Worm (Caenorhabditis elegans) whole organism, late embryonic: ENCODE measurements around the gene K08E7.5.

Source experiments
- K02D7.2 ChIP-seq: sonication (generic microtip); optimal IDR thresholded peaks from 2 replicates; lab custom pipeline; 2017; ENCODE audit warnings: mild to moderate bottlenecking, missing genetic modification characterization, missing compliant biosample characterization
- ahr-1 ChIP-seq: sonication (generic microtip); optimal IDR thresholded peaks from 2 replicates; lab custom pipeline; 2016; ENCODE audit warnings: missing genetic modification characterization, missing compliant biosample characterization
- ceh-14 ChIP-seq: sonication (generic microtip); optimal IDR thresholded peaks from 2 replicates; lab custom pipeline; 2016; ENCODE audit warnings: missing genotype, missing genetic modification characterization, missing compliant biosample characterization
- ceh-18 ChIP-seq: sonication (generic microtip); optimal IDR thresholded peaks from 2 replicates; lab custom pipeline; 2016; ENCODE audit warnings: missing genetic modification characterization, missing compliant biosample characterization
- ceh-2 ChIP-seq: sonication (generic microtip); optimal IDR thresholded peaks from 2 replicates; lab custom pipeline; 2016; ENCODE audit warnings: missing genotype, missing genetic modification characterization, missing compliant biosample characterization
- ceh-24 ChIP-seq: sonication (generic microtip); optimal IDR thresholded peaks from 2 replicates; lab custom pipeline; 2016; ENCODE audit warnings: mild to moderate bottlenecking, missing genetic modification characterization, missing compliant biosample characterization
- ceh-31 ChIP-seq: sonication (generic microtip); optimal IDR thresholded peaks from 2 replicates; lab custom pipeline; 2016; ENCODE audit warnings: missing genetic modification characterization, missing compliant biosample characterization
- ceh-34 ChIP-seq: sonication (generic microtip); optimal IDR thresholded peaks from 2 replicates; lab custom pipeline; 2016; ENCODE audit warnings: mild to moderate bottlenecking, missing genetic modification characterization, missing compliant biosample characterization
- ceh-48 ChIP-seq: sonication (generic microtip); optimal IDR thresholded peaks from 2 replicates; lab custom pipeline; 2016; ENCODE audit warnings: missing genetic modification characterization, inconsistent platforms, missing compliant biosample characterization
- ceh-6 ChIP-seq: fragments of 200-800 bp; sonication (Bioruptor generic); optimal IDR thresholded peaks from 2 replicates; lab custom pipeline; 2018; ENCODE audit warnings: mild to moderate bottlenecking, missing genetic modification characterization, missing compliant biosample characterization
- ceh-9 ChIP-seq: sonication (generic microtip); optimal IDR thresholded peaks from 2 replicates; lab custom pipeline; 2016; ENCODE audit warnings: mild to moderate bottlenecking, missing genetic modification characterization, inconsistent platforms, missing compliant biosample characterization
- dmd-4 ChIP-seq: sonication (generic microtip); optimal IDR thresholded peaks from 2 replicates; lab custom pipeline; 2016; ENCODE audit warnings: borderline replicate concordance, missing genetic modification characterization, missing compliant biosample characterization
- dve-1 ChIP-seq: sonication (generic microtip); optimal IDR thresholded peaks from 2 replicates; lab custom pipeline; 2017; ENCODE audit warnings: antibody characterized with exemption, mild to moderate bottlenecking, missing genetic modification characterization, missing compliant biosample characterization
- elt-2 ChIP-seq: sonication (generic microtip); optimal IDR thresholded peaks from 2 replicates; lab custom pipeline; 2016; ENCODE audit warnings: missing genetic modification reagents, missing genetic modification characterization, missing compliant biosample characterization
- elt-4 ChIP-seq: sonication (generic microtip); optimal IDR thresholded peaks from 2 replicates; lab custom pipeline; 2016; ENCODE audit warnings: missing genetic modification characterization, missing compliant biosample characterization
- fkh-10 ChIP-seq: fragments of 150-350 bp; optimal IDR thresholded peaks from 2 replicates; lab custom pipeline; 2014; ENCODE audit warnings: missing biosample characterization, missing genetic modification reagents, missing genetic modification characterization
- gmeb-2 ChIP-seq: sonication (generic microtip); optimal IDR thresholded peaks from 2 replicates; lab custom pipeline; 2016; ENCODE audit warnings: missing genetic modification characterization, inconsistent platforms, missing compliant biosample characterization
- hlh-13 ChIP-seq: fragments of 200-800 bp; sonication (Bioruptor generic); optimal IDR thresholded peaks from 2 replicates; lab custom pipeline; 2018; ENCODE audit warnings: mild to moderate bottlenecking, missing genetic modification characterization, missing compliant biosample characterization
- hlh-15 ChIP-seq: sonication (generic microtip); optimal IDR thresholded peaks from 2 replicates; lab custom pipeline; 2016; ENCODE audit warnings: missing genetic modification characterization, missing compliant biosample characterization
- hlh-30 ChIP-seq: sonication (generic microtip); optimal IDR thresholded peaks from 2 replicates; lab custom pipeline; 2017; ENCODE audit warnings: antibody characterized with exemption, missing genetic modification characterization, missing compliant biosample characterization; ENCODE audit not compliant: insufficient read depth
- hlh-6 ChIP-seq: sonication (generic microtip); optimal IDR thresholded peaks from 2 replicates; lab custom pipeline; 2016; ENCODE audit warnings: missing genotype, missing genetic modification characterization, missing compliant biosample characterization
- lim-6 ChIP-seq: sonication (generic microtip); optimal IDR thresholded peaks from 2 replicates; lab custom pipeline; 2016; ENCODE audit warnings: missing genetic modification characterization, missing compliant biosample characterization
- lin-11 ChIP-seq: fragments of 200-800 bp; sonication (Bioruptor generic); optimal IDR thresholded peaks from 2 replicates; lab custom pipeline; 2018; ENCODE audit warnings: mild to moderate bottlenecking, missing genetic modification characterization, missing compliant biosample characterization
- madf-2 ChIP-seq: sonication (generic microtip); optimal IDR thresholded peaks from 2 replicates; lab custom pipeline; 2017; ENCODE audit warnings: missing genetic modification characterization, missing compliant biosample characterization
- nfya-1 ChIP-seq: sonication (generic microtip); optimal IDR thresholded peaks from 2 replicates; lab custom pipeline; 2017; ENCODE audit warnings: missing genetic modification characterization, mild to moderate bottlenecking, missing compliant biosample characterization, antibody characterized with exemption, moderate library complexity
- nhr-232 ChIP-seq: sonication (generic microtip); optimal IDR thresholded peaks from 2 replicates; lab custom pipeline; 2016; ENCODE audit warnings: missing genetic modification characterization, missing compliant biosample characterization
- pag-3 ChIP-seq: sonication (generic microtip); optimal IDR thresholded peaks from 2 replicates; lab custom pipeline; 2016; ENCODE audit warnings: missing compliant biosample characterization, missing genetic modification characterization, borderline replicate concordance
- pax-1 ChIP-seq: fragments of 150-350 bp; optimal IDR thresholded peaks from 2 replicates; lab custom pipeline; 2014; ENCODE audit warnings: missing biosample characterization, missing genetic modification characterization
- pha-2 ChIP-seq: sonication (generic microtip); optimal IDR thresholded peaks from 2 replicates; lab custom pipeline; 2017; ENCODE audit warnings: mild to moderate bottlenecking, missing genetic modification characterization, missing compliant biosample characterization
- pqm-1 ChIP-seq: sonication (generic microtip); optimal IDR thresholded peaks from 2 replicates; lab custom pipeline; 2016; ENCODE audit warnings: missing genetic modification characterization, missing compliant biosample characterization
- pros-1 ChIP-seq: fragments of 150-350 bp; optimal IDR thresholded peaks from 2 replicates; lab custom pipeline; 2014; ENCODE audit warnings: missing biosample characterization, missing genetic modification reagents, missing genetic modification characterization
- rnt-1 ChIP-seq: sonication (generic microtip); optimal IDR thresholded peaks from 2 replicates; lab custom pipeline; 2016; ENCODE audit warnings: missing genetic modification characterization, missing compliant biosample characterization
- sdc-2 ChIP-seq: sonication (generic microtip); optimal IDR thresholded peaks from 2 replicates; lab custom pipeline; 2016; ENCODE audit warnings: missing genotype, missing genetic modification characterization, missing compliant biosample characterization
- sox-4 ChIP-seq: sonication (generic microtip); optimal IDR thresholded peaks from 2 replicates; lab custom pipeline; 2017; ENCODE audit warnings: mild to moderate bottlenecking, missing genetic modification characterization, inconsistent platforms, missing compliant biosample characterization
- tbx-2 ChIP-seq: sonication (generic microtip); optimal IDR thresholded peaks from 2 replicates; lab custom pipeline; 2016; ENCODE audit warnings: missing genetic modification characterization, missing compliant biosample characterization
- tbx-7 ChIP-seq: sonication (generic microtip); optimal IDR thresholded peaks from 2 replicates; lab custom pipeline; 2016; ENCODE audit warnings: missing genotype, missing genetic modification characterization, missing compliant biosample characterization
- unc-3 ChIP-seq, 2 experiments: fragments of 200-800 bp in 1 of 2; sonication (Bioruptor generic) in 1 of 2; sonication (generic microtip) in 1 of 2; conservative IDR thresholded peaks in 1 of 2; optimal IDR thresholded peaks in 1 of 2; 2 replicates each; pipeline versions ENCODE4 v1.3.6 to Lab custom; 2016 to 2022; ENCODE audit warnings: missing compliant biosample characterization in 2 of 2, missing genetic modification characterization in 2 of 2, missing genetic modification reagents in 1 of 2
- unc-86 ChIP-seq: sonication (generic microtip); optimal IDR thresholded peaks from 2 replicates; lab custom pipeline; 2016; ENCODE audit warnings: missing genetic modification characterization, missing compliant biosample characterization
- zip-5 ChIP-seq: sonication (generic microtip); optimal IDR thresholded peaks from 2 replicates; lab custom pipeline; 2016; ENCODE audit warnings: missing genetic modification characterization, missing compliant biosample characterization
- ztf-16 ChIP-seq: sonication (generic microtip); optimal IDR thresholded peaks from 2 replicates; lab custom pipeline; 2017; ENCODE audit warnings: missing genetic modification characterization, missing compliant biosample characterization

The K08E7.5 gene

ce11 chrIV:12545393-12545792 is 27.8 kb upstream of the K08E7.5 start:
- TF ChIP-seq ceh-14 (tag; lab: Kevin White, UChicago) (no peak), sox-4 (tag; lab: Kevin White, UChicago) (no peak), lim-6 (tag; lab: Kevin White, UChicago) (no peak), ceh-6 (GFP tag; lab: Kevin White, UChicago) (no peak), ceh-18 (tag; lab: Kevin White, UChicago) (no peak), tbx-2 (tag; lab: Kevin White, UChicago) (no peak), ztf-16 (tag; lab: Kevin White, UChicago) (no peak), elt-4 (tag; lab: Kevin White, UChicago) (no peak), K02D7.2 (tag; lab: Kevin White, UChicago) (no peak), elt-2 (tag; lab: Kevin White, UChicago) (no peak), ahr-1 (tag; lab: Kevin White, UChicago) (no peak), ceh-24 (tag; lab: Kevin White, UChicago) (no peak), unc-3 (GFP tag; conservative IDR thresholded peaks at IDR 0.05; lab: Robert Waterston, UW) (no peak), unc-3 (tag; optimal IDR thresholded peaks at IDR 0.05; lab: Kevin White, UChicago) (no peak)

ce11 chrIV:12545902-12546301 is 27.3 kb upstream of the K08E7.5 start:
- no peak for TF ChIP-seq elt-4 (tag; lab: Kevin White, UChicago)
- TF ChIP-seq, all 69 proteins: peak for 0

ce11 chrIV:12547824-12548223 is 25.3 kb upstream of the K08E7.5 start, which contains the start of gene ipmk-1:
Gene ipmk-1 (plus strand): TSS chrIV:12548124.
- TF ChIP-seq ceh-9 (tag; lab: Kevin White, UChicago) (no peak), pag-3 (tag; lab: Kevin White, UChicago) (no peak), unc-3 (GFP tag; conservative IDR thresholded peaks at IDR 0.05; lab: Robert Waterston, UW) (no peak), unc-3 (tag; optimal IDR thresholded peaks at IDR 0.05; lab: Kevin White, UChicago) (no peak), ceh-34 (no peak), fkh-10 (GFP tag; lab: Kevin White, UChicago) (no peak), unc-86 (tag; lab: Kevin White, UChicago) (no peak), hlh-13 (GFP tag; lab: Kevin White, UChicago) (no peak), ceh-18 (tag; lab: Kevin White, UChicago) (no peak), nhr-232 (tag; lab: Kevin White, UChicago) (no peak)

- no peak for TF ChIP-seq nhr-232 (tag; lab: Kevin White, UChicago)
- TF ChIP-seq dve-1 (tag; lab: Kevin White, UChicago) = no peak
- TF ChIP-seq tbx-2 (tag; lab: Kevin White, UChicago) = peak; percentile 7
- TF ChIP-seq hlh-30 (tag; lab: Kevin White, UChicago) = no peak
- TF ChIP-seq zip-5 (tag; lab: Kevin White, UChicago) = no peak
These were observed 24.2 kb upstream of the K08E7.5 start for ce11 chrIV:12549014-12549413.

ce11 chrIV:12551944-12552343 is 21.2 kb upstream of the K08E7.5 start:
- TF ChIP-seq ceh-34 (no peak), elt-2 (tag; lab: Kevin White, UChicago) (no peak), ceh-31 (tag; lab: Kevin White, UChicago) (peak; percentile 36)

- TF ChIP-seq madf-2 (tag; lab: Kevin White, UChicago) (no peak), ceh-48 (tag; lab: Kevin White, UChicago) (no peak), hlh-6 (tag; lab: Kevin White, UChicago) (no peak), elt-4 (tag; lab: Kevin White, UChicago) (no peak), zip-5 (tag; lab: Kevin White, UChicago) (peak; percentile 44), pqm-1 (tag; lab: Kevin White, UChicago) (no peak), nfya-1 (peak; percentile 29), ahr-1 (tag; lab: Kevin White, UChicago) (no peak), dmd-4 (tag; lab: Kevin White, UChicago) (no peak), pax-1 (tag; lab: Kevin White, UChicago) (peak; percentile 26), sdc-2 (tag; lab: Kevin White, UChicago) (no peak), hlh-15 (tag; lab: Kevin White, UChicago) (peak; percentile 12), ceh-2 (tag; lab: Kevin White, UChicago) (no peak), lin-11 (tag; lab: Kevin White, UChicago) (no peak), unc-3 (GFP tag; conservative IDR thresholded peaks at IDR 0.05; lab: Robert Waterston, UW) (no peak), unc-3 (tag; optimal IDR thresholded peaks at IDR 0.05; lab: Kevin White, UChicago) (no peak), ztf-16 (tag; lab: Kevin White, UChicago) (no peak), pros-1 (tag; lab: Kevin White, UChicago) (no peak), tbx-7 (tag; lab: Kevin White, UChicago) (no peak), pha-2 (tag; lab: Kevin White, UChicago) (no peak), gmeb-2 (no peak), rnt-1 (no peak)
These were observed 14.2 kb upstream of the K08E7.5 start, which contains the start of the genes ZK795.2 and ZK795.3 for ce11 chrIV:12558925-12559450. Gene ZK795.2 (minus strand): TSS chrIV:12558975. Gene ZK795.3 (plus strand): TSS chrIV:12559365.
